Worm (Caenorhabditis elegans) whole organism, L2 larva: ENCODE results near the gene ntp-1.

ENCODE experiments used
- C34F6.9 ChIP-seq: fragments of 150-350 bp; optimal IDR thresholded peaks from 2 replicates; lab custom pipeline; 2014; ENCODE audit warnings: missing biosample characterization, missing genetic modification characterization
- nhr-6 ChIP-seq: fragments of 150-350 bp; optimal IDR thresholded peaks from 2 replicates; lab custom pipeline; 2014; ENCODE audit warnings: missing biosample characterization, missing genetic modification characterization

DNA sequence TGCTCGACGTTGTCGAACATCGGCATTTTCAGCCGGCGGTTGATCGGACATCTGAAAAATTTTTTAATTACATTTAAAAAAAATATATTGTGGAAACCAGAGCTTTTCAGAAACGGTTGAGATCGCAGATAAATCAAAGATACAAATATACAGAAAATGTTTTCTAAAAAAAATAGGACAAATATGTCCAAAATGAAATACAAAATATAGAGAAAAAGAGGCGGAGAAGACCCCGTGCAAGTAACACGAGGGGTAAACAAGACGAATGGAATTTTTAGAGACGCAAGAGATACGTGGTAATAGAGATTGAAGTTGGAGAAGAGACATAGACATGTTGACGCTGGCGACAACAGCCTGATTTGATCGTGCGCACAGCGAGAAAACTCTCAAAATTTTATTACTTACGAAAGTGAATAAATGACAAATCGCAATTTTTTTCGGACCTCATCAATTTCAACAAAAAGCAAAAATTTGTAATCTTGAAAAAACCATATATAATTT lies 21.1 kb upstream of the ntp-1 start, which contains the start of gene cdgs-1:
- TF ChIP-seq C34F6.9 (tag; lab: Kevin White, UChicago) = peak; percentile 73
- no peak for TF ChIP-seq nhr-6
